Worm (Caenorhabditis elegans): ENCODE data around the gene nhr-32.

The nhr-32 gene

DNA sequence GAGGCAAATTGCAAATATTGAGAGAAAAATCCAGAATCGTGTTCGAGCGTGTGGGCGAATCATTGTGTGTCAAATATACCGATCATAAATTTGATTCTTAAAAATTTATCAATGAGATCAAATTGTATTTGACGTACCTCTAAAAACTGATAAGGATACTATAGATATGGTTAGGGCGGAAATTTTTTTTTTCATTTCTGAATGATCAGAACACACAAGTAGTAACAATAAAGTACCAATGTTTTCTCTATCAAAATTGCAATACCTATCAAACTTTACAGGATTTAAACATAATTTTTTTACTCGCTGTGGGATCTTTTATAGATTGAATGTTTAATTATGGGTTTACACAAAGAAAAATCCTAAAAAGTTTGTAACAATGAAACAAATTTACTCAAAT, 19.5 kb upstream of the nhr-32 start, which contains the start of gene bgnt-1.5:
Gene bgnt-1.5, minus strand, starts transcription at position 101 of the 400 bp plus-strand sequence.
- TF ChIP-seq aly-2 (tag; optimal IDR thresholded peaks at IDR 0.05) (no peak), alr-1 (tag; optimal IDR thresholded peaks at IDR 0.05; ENCODE audit: borderline replicate concordance) (no peak), sptf-1 (tag; optimal IDR thresholded peaks at IDR 0.05) (no peak), xbp-1 (tag; optimal IDR thresholded peaks at IDR 0.05) (no peak), snpc-4 (tag; optimal IDR thresholded peaks at IDR 0.05) (no peak), nhr-90 (tag; optimal IDR thresholded peaks at IDR 0.05; ENCODE audit: poor library complexity) (no peak), nhr-71 (tag; optimal IDR thresholded peaks at IDR 0.05) (no peak), skn-1 (tag; optimal IDR thresholded peaks at IDR 0.05) (no peak), rnt-1 (tag; optimal IDR thresholded peaks at IDR 0.05) (no peak), hlh-17 (GFP tag; optimal IDR thresholded peaks at IDR 0.05; ENCODE audit: borderline replicate concordance) (no peak), isw-1 (GFP tag; IDR thresholded peaks at IDR 0.05) (no peak), fkh-4 (tag; optimal IDR thresholded peaks at IDR 0.05; ENCODE audit: borderline replicate concordance) (no peak), ama-1 (optimal IDR thresholded peaks at IDR 0.05) (no peak), efl-1 (optimal IDR thresholded peaks at IDR 0.05) (no peak), efl-1 (GFP tag; optimal IDR thresholded peaks at IDR 0.05 in 1 of 2) (no peak), elt-2 (tag; optimal IDR thresholded peaks at IDR 0.05) (no peak)

DNA sequence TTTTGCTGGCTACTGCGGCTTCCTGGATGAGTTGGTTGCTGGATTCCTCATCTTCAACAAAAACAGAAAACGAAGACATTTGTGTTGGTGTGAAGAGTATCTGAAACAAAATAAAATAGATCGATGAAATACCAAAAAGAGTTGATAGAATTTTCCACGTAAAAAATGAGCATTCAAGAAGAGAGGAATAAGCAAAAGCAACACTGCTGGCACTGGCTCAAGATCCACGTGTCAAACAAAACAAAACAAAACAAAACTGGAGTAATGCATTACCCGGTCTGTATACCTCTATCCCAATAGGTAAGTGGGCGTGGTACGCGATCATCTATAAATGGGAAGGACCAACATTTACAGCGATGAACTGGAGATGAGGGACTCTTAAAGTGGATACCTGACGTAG, 16.9 kb upstream of the nhr-32 start, which contains the start of gene K08H2.2:
Gene K08H2.2, minus strand, starts transcription at position 101 of the 400 bp plus-strand sequence.
- TF ChIP-seq hlh-4 (tag; optimal IDR thresholded peaks at IDR 0.05) (no peak), egl-27 (tag; optimal IDR thresholded peaks at IDR 0.05) (no peak), aha-1 (tag; optimal IDR thresholded peaks at IDR 0.05) (no peak), C16A3.4 (tag; optimal IDR thresholded peaks at IDR 0.05) (no peak), ceh-82 (tag; optimal IDR thresholded peaks at IDR 0.05) (no peak), efl-3 (GFP tag; optimal IDR thresholded peaks at IDR 0.05) (no peak), dpl-1 (GFP tag; optimal IDR thresholded peaks at IDR 0.05) (no peak), ztf-11 (tag; optimal IDR thresholded peaks at IDR 0.05) (no peak), lin-15B (tag; optimal IDR thresholded peaks at IDR 0.05) (no peak), elt-2 (tag; optimal IDR thresholded peaks at IDR 0.05) (no peak), lin-39 (tag; optimal IDR thresholded peaks at IDR 0.05) (no peak), lin-35 (GFP tag; optimal IDR thresholded peaks at IDR 0.05) (no peak), irx-1 (tag; optimal IDR thresholded peaks at IDR 0.05) (no peak), ama-1 (optimal IDR thresholded peaks at IDR 0.05) (no peak), nhr-84 (tag; optimal IDR thresholded peaks at IDR 0.05) (no peak), fos-1 (tag; optimal IDR thresholded peaks at IDR 0.05) (no peak), zag-1 (tag; optimal IDR thresholded peaks at IDR 0.05) (no peak)

DNA sequence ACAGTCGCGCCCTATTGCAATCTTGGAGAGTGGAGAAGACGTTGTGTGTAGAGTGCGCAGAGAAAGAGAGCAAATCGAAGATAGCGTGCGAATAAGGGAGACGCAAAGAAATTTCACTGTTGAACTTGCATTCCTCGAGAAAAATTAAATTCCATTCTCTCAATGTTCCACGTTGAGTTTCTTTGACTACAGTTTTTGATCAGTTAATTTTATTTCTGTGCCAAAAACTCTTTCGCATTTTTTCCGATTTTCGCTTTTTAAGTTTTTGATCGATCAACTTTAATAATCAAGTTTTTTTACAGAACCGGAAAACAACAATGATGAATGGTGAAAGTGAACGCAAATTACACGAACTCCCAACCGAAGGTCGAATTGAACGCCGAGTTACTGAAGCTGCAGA, 14.7 kb upstream of the nhr-32 start, which contains the start of gene K08H2.3:
Gene K08H2.3, plus strand, starts transcription at position 301 of the 400 bp plus-strand sequence.
- no peak for TF ChIP-seq snpc-4 (tag; optimal IDR thresholded peaks at IDR 0.05)
- no peak for TF ChIP-seq zag-1 (tag; optimal IDR thresholded peaks at IDR 0.05)
- no peak for TF ChIP-seq mef-2 (tag; optimal IDR thresholded peaks at IDR 0.05)
- TF ChIP-seq ceh-63 (GFP tag; optimal IDR thresholded peaks at IDR 0.05): no peak
- TF ChIP-seq sup-37 (GFP tag; optimal IDR thresholded peaks at IDR 0.05): no peak
- TF ChIP-seq elt-3 (tag; optimal IDR thresholded peaks at IDR 0.05): no peak
- TF ChIP-seq efl-3 (GFP tag; optimal IDR thresholded peaks at IDR 0.05): no peak
- TF ChIP-seq jun-1 (tag; optimal IDR thresholded peaks at IDR 0.05): no peak
- TF ChIP-seq snu-23 (GFP tag; optimal IDR thresholded peaks at IDR 0.05): no peak
- TF ChIP-seq tbx-2 (tag; optimal IDR thresholded peaks at IDR 0.05): no peak
- TF ChIP-seq lin-39 (tag; optimal IDR thresholded peaks at IDR 0.05): no peak
- no peak for TF ChIP-seq dsc-1 (tag; optimal IDR thresholded peaks at IDR 0.05)
- no peak for TF ChIP-seq ces-1 (GFP tag; optimal IDR thresholded peaks at IDR 0.05)
- no peak for TF ChIP-seq nhr-20 (tag; optimal IDR thresholded peaks at IDR 0.05)
- no peak for TF ChIP-seq pax-3 (tag; optimal IDR thresholded peaks at IDR 0.05)
